Worm (Caenorhabditis elegans) whole organism, mixed stage, embryonic: ENCODE measurements around the gene rps-25.

Experiments used
- blmp-1 ChIP-seq: fragments of 150-350 bp; optimal IDR thresholded peaks from 2 replicates; lab custom pipeline; 2014; ENCODE audit warnings: missing biosample characterization, missing genetic modification characterization
- ceh-39 ChIP-seq: fragments of 150-350 bp; optimal IDR thresholded peaks from 2 replicates; lab custom pipeline; 2014; ENCODE audit warnings: missing biosample characterization, missing genetic modification characterization
- elt-1 ChIP-seq: sonication (generic microtip); optimal IDR thresholded peaks from 2 replicates; lab custom pipeline; 2017; ENCODE audit warnings: missing genetic modification characterization, mild to moderate bottlenecking, missing compliant biosample characterization, antibody characterized with exemption, moderate library complexity, borderline replicate concordance; ENCODE audit not compliant: insufficient read depth
- elt-3 ChIP-seq: fragments of 150-350 bp; optimal IDR thresholded peaks from 2 replicates; lab custom pipeline; 2014; ENCODE audit warnings: missing biosample characterization, missing genetic modification characterization
- flh-1 ChIP-seq: fragments of 200-800 bp; sonication (Bioruptor generic); optimal IDR thresholded peaks from 2 replicates; lab custom pipeline; 2018; ENCODE audit warnings: mild to moderate bottlenecking, missing genetic modification characterization, moderate library complexity, missing compliant biosample characterization
- lsy-2 ChIP-seq: fragments of 150-350 bp; optimal IDR thresholded peaks from 2 replicates; lab custom pipeline; 2014; ENCODE audit warnings: missing biosample characterization, missing genetic modification characterization
- mls-2 ChIP-seq: sonication (generic microtip); optimal IDR thresholded peaks from 2 replicates; lab custom pipeline; 2016; ENCODE audit warnings: mild to moderate bottlenecking, missing genetic modification characterization, moderate library complexity, missing compliant biosample characterization
- nhr-28 ChIP-seq: fragments of 150-350 bp; optimal IDR thresholded peaks from 2 replicates; lab custom pipeline; 2014; ENCODE audit warnings: missing biosample characterization, missing genetic modification characterization
- pha-4 ChIP-seq: fragments of 150-350 bp; optimal IDR thresholded peaks from 2 replicates; lab custom pipeline; 2018; ENCODE audit warnings: missing biosample characterization, missing genetic modification reagents, missing genetic modification characterization
- snpc-4 ChIP-seq: fragments of 150-350 bp; optimal IDR thresholded peaks from 2 replicates; lab custom pipeline; 2014; ENCODE audit warnings: missing biosample characterization, missing genetic modification characterization
- unc-39 ChIP-seq: fragments of 150-350 bp; optimal IDR thresholded peaks from 2 replicates; lab custom pipeline; 2014; ENCODE audit warnings: missing biosample characterization, missing genetic modification characterization
- unc-62 ChIP-seq: fragments of 150-350 bp; optimal IDR thresholded peaks from 2 replicates; lab custom pipeline; 2014; ENCODE audit warnings: missing biosample characterization, missing genetic modification reagents, missing genetic modification characterization
- ztf-11 ChIP-seq: fragments of 150-350 bp; optimal IDR thresholded peaks from 2 replicates; lab custom pipeline; 2014; ENCODE audit warnings: missing biosample characterization, missing genetic modification characterization

ce11 chrIV:5934046-5934445, 13.4 kb downstream of the rps-25 start, which contains the start of gene H32C10.1:
- TF ChIP-seq unc-39 (tag; lab: Kevin White, UChicago), result no peak
- TF ChIP-seq flh-1, result no peak
- TF ChIP-seq lsy-2, result no peak
- TF ChIP-seq pha-4, result no peak
- no peak for TF ChIP-seq unc-62 (GFP tag; lab: Kevin White, UChicago)
- TF ChIP-seq ztf-11 (tag; lab: Kevin White, UChicago), result no peak
- no peak for TF ChIP-seq elt-1 (tag; lab: Kevin White, UChicago)
- TF ChIP-seq ceh-39 (tag; lab: Kevin White, UChicago), result no peak
- TF ChIP-seq mls-2, result no peak
- TF ChIP-seq elt-3 (tag; lab: Kevin White, UChicago), result no peak
- no peak for TF ChIP-seq nhr-28 (tag; lab: Kevin White, UChicago)
- TF ChIP-seq snpc-4 (tag; lab: Kevin White, UChicago), result no peak
- TF ChIP-seq blmp-1, result no peak
